Worm (Caenorhabditis elegans) whole organism, young adult: ENCODE measurements around the gene hrg-5.

ENCODE experiments used
- D2030.7 ChIP-seq: fragments of 200-800 bp; sonication (Bioruptor generic); IDR thresholded peaks from 2 replicates; pipeline ENCODE4 v1.3.6; 2022; ENCODE audit warnings: missing genetic modification reagents, missing genetic modification characterization, missing compliant biosample characterization
- F22D6.2 ChIP-seq: sonication (generic microtip); optimal IDR thresholded peaks from 2 replicates; lab custom pipeline; 2016; ENCODE audit warnings: mild to moderate bottlenecking, missing genetic modification characterization, missing compliant biosample characterization
- F23B12.7 ChIP-seq: sonication (generic microtip); optimal IDR thresholded peaks from 2 replicates; lab custom pipeline; 2017; ENCODE audit warnings: missing genetic modification characterization, mild to moderate bottlenecking, missing compliant biosample characterization, antibody characterized with exemption, moderate library complexity; ENCODE audit not compliant: insufficient read depth
- F33H1.4 ChIP-seq: fragments of 200-800 bp; sonication (Bioruptor generic); IDR thresholded peaks from 2 replicates; pipeline ENCODE4 v1.3.6; 2022; ENCODE audit warnings: missing genetic modification reagents, missing genetic modification characterization, missing compliant biosample characterization
- F39B2.1 ChIP-seq: fragments of 200-800 bp; sonication (Bioruptor generic); IDR thresholded peaks from 2 replicates; pipeline ENCODE4 v1.3.6; 2022; ENCODE audit warnings: missing genetic modification reagents, missing genetic modification characterization, missing compliant biosample characterization
- F49E8.2 ChIP-seq: sonication (generic microtip); optimal IDR thresholded peaks from 3 replicates; lab custom pipeline; 2017; ENCODE audit warnings: missing genetic modification characterization, mild to moderate bottlenecking, missing compliant biosample characterization, antibody characterized with exemption, moderate library complexity; ENCODE audit not compliant: insufficient read depth
- F57C9.4 ChIP-seq: sonication (generic microtip); optimal IDR thresholded peaks from 2 replicates; lab custom pipeline; 2017; ENCODE audit warnings: mild to moderate bottlenecking, missing genetic modification characterization, missing compliant biosample characterization
- T07F8.4 ChIP-seq: sonication (generic microtip); optimal IDR thresholded peaks from 2 replicates; lab custom pipeline; 2016; ENCODE audit warnings: mild to moderate bottlenecking, missing genetic modification characterization, moderate library complexity, missing compliant biosample characterization
- Y67H2A.10 ChIP-seq: fragments of 200-800 bp; sonication (Bioruptor generic); conservative IDR thresholded peaks from 2 replicates; pipeline ENCODE4 v1.3.6; 2022; ENCODE audit warnings: missing genetic modification reagents, missing genetic modification characterization, missing compliant biosample characterization
- Y79H2A.3 ChIP-seq: fragments of 200-800 bp; sonication (Bioruptor generic); conservative IDR thresholded peaks from 2 replicates; pipeline ENCODE4 v1.3.6; 2022; ENCODE audit warnings: missing genetic modification reagents, missing genetic modification characterization, missing compliant biosample characterization
- akir-1 ChIP-seq: fragments of 200-800 bp; sonication (Bioruptor generic); optimal IDR thresholded peaks from 2 replicates; lab custom pipeline; 2018; ENCODE audit warnings: mild to moderate bottlenecking, missing genetic modification characterization, moderate library complexity, missing compliant biosample characterization
- aptf-2 ChIP-seq: fragments of 200-800 bp; sonication (Bioruptor generic); conservative IDR thresholded peaks from 2 replicates; pipeline ENCODE4 v1.3.6; 2022; ENCODE audit warnings: missing genetic modification reagents, missing genetic modification characterization, missing compliant biosample characterization
- aptf-3 ChIP-seq: fragments of 200-800 bp; sonication (Bioruptor generic); IDR thresholded peaks from 2 replicates; pipeline ENCODE4 v1.3.6; 2022; ENCODE audit warnings: missing genetic modification characterization, missing compliant biosample characterization
- athp-1 ChIP-seq: sonication (generic microtip); optimal IDR thresholded peaks from 2 replicates; lab custom pipeline; 2017; ENCODE audit warnings: mild to moderate bottlenecking, missing genetic modification characterization, missing compliant biosample characterization
- attf-5 ChIP-seq: fragments of 200-800 bp; sonication (Bioruptor generic); optimal IDR thresholded peaks from 2 replicates; lab custom pipeline; 2018; ENCODE audit warnings: mild to moderate bottlenecking, missing genetic modification characterization, missing compliant biosample characterization
- attf-6 ChIP-seq: fragments of 200-800 bp; sonication (Bioruptor generic); IDR thresholded peaks from 2 replicates; pipeline ENCODE4 v1.3.6; 2022; ENCODE audit warnings: missing genetic modification reagents, missing genetic modification characterization, missing compliant biosample characterization
- bed-1 ChIP-seq: fragments of 200-800 bp; sonication (Bioruptor generic); IDR thresholded peaks from 2 replicates; pipeline ENCODE4 v1.3.6; 2022; ENCODE audit warnings: missing genetic modification reagents, missing genetic modification characterization, missing compliant biosample characterization
- ceh-27 ChIP-seq: fragments of 200-800 bp; sonication (Bioruptor generic); optimal IDR thresholded peaks from 2 replicates; lab custom pipeline; 2018; ENCODE audit warnings: mild to moderate bottlenecking, missing genetic modification characterization, moderate library complexity, missing compliant biosample characterization
- ceh-40 ChIP-seq: fragments of 200-800 bp; sonication (Bioruptor generic); IDR thresholded peaks from 2 replicates; pipeline ENCODE4 v1.3.6; 2022; ENCODE audit warnings: missing genetic modification characterization, missing compliant biosample characterization
- chd-7 ChIP-seq: sonication (generic microtip); optimal IDR thresholded peaks from 2 replicates; lab custom pipeline; 2016; ENCODE audit warnings: mild to moderate bottlenecking, missing genetic modification characterization, moderate library complexity, missing compliant biosample characterization
- die-1 ChIP-seq: sonication (generic microtip); optimal IDR thresholded peaks from 2 replicates; lab custom pipeline; 2016; ENCODE audit warnings: missing genotype, mild to moderate bottlenecking, missing genetic modification characterization, missing compliant biosample characterization
- egl-44 ChIP-seq: fragments of 200-800 bp; sonication (Bioruptor generic); IDR thresholded peaks from 2 replicates; pipeline ENCODE4 v1.3.6; 2022; ENCODE audit warnings: missing genetic modification reagents, missing genetic modification characterization, missing compliant biosample characterization
- ets-4 ChIP-seq: fragments of 200-800 bp; sonication (Bioruptor generic); optimal IDR thresholded peaks from 2 replicates; lab custom pipeline; 2018; ENCODE audit warnings: mild to moderate bottlenecking, missing genetic modification characterization, missing compliant biosample characterization
- hlh-26 ChIP-seq: fragments of 200-800 bp; sonication (Bioruptor generic); conservative IDR thresholded peaks from 2 replicates; pipeline ENCODE4 v1.3.6; 2022; ENCODE audit warnings: missing genetic modification reagents, missing genetic modification characterization, missing compliant biosample characterization
- hmg-1.2 ChIP-seq: fragments of 200-800 bp; sonication (Bioruptor generic); IDR thresholded peaks from 2 replicates; pipeline ENCODE4 v1.3.6; 2022; ENCODE audit warnings: missing genetic modification reagents, missing genetic modification characterization, missing compliant biosample characterization
- hrde-1 ChIP-seq: sonication (generic microtip); optimal IDR thresholded peaks from 2 replicates; lab custom pipeline; 2016; ENCODE audit warnings: missing genetic modification characterization, mild to moderate bottlenecking, missing compliant biosample characterization, moderate library complexity, missing genotype, missing genetic modification reagents, borderline replicate concordance
- hsf-1 ChIP-seq: fragments of 200-800 bp; sonication (Bioruptor generic); IDR thresholded peaks from 2 replicates; pipeline ENCODE4 v1.3.6; 2022; ENCODE audit warnings: missing genetic modification reagents, missing genetic modification characterization, missing compliant biosample characterization
- lag-1 ChIP-seq: fragments of 200-800 bp; sonication (Bioruptor generic); IDR thresholded peaks from 2 replicates; pipeline ENCODE4 v1.3.6; 2022; ENCODE audit warnings: missing genetic modification reagents, missing genetic modification characterization, missing compliant biosample characterization
- let-607 ChIP-seq, 2 experiments: fragments of 200-800 bp in 1 of 2; sonication (Bioruptor generic) in 1 of 2; sonication (generic microtip) in 1 of 2; optimal IDR thresholded peaks; 2 replicates each; lab custom pipeline; 2016 to 2018; ENCODE audit warnings: mild to moderate bottlenecking in 2 of 2, missing compliant biosample characterization in 2 of 2, missing genetic modification characterization in 2 of 2, moderate library complexity in 2 of 2, missing genotype in 1 of 2
- lin-26 ChIP-seq: fragments of 200-800 bp; sonication (Bioruptor generic); IDR thresholded peaks from 2 replicates; pipeline ENCODE4 v1.3.6; 2022; ENCODE audit warnings: missing genetic modification reagents, missing genetic modification characterization, missing compliant biosample characterization
- lin-40 ChIP-seq: sonication (generic microtip); optimal IDR thresholded peaks from 2 replicates; lab custom pipeline; 2016; ENCODE audit warnings: missing genetic modification characterization, mild to moderate bottlenecking, missing compliant biosample characterization, missing genotype, missing genetic modification reagents
- lsy-27 ChIP-seq: sonication (generic microtip); optimal IDR thresholded peaks from 2 replicates; lab custom pipeline; 2017; ENCODE audit warnings: missing genetic modification characterization, mild to moderate bottlenecking, missing compliant biosample characterization, antibody characterized with exemption, missing genotype, borderline replicate concordance; ENCODE audit not compliant: insufficient read depth
- mcd-1 ChIP-seq: fragments of 200-800 bp; sonication (Bioruptor generic); IDR thresholded peaks from 2 replicates; pipeline ENCODE4 v1.3.6; 2022; ENCODE audit warnings: missing genetic modification reagents, missing genetic modification characterization, missing compliant biosample characterization
- mxl-1 ChIP-seq: sonication (generic microtip); optimal IDR thresholded peaks from 2 replicates; lab custom pipeline; 2016; ENCODE audit warnings: missing genetic modification characterization, missing compliant biosample characterization
- nfya-2 ChIP-seq: fragments of 200-800 bp; sonication (Bioruptor generic); IDR thresholded peaks from 2 replicates; pipeline ENCODE4 v1.3.6; 2022; ENCODE audit warnings: missing genetic modification reagents, missing genetic modification characterization, missing compliant biosample characterization
- nfyb-1 ChIP-seq: fragments of 200-800 bp; sonication (Bioruptor generic); IDR thresholded peaks from 2 replicates; pipeline ENCODE4 v1.3.6; 2022; ENCODE audit warnings: missing genetic modification reagents, missing genetic modification characterization, missing compliant biosample characterization
- pha-4 ChIP-seq: fragments of 150-350 bp; sonication (generic microtip); optimal IDR thresholded peaks from 2 replicates; lab custom pipeline; 2014; ENCODE audit warnings: missing biosample characterization, missing genetic modification reagents, missing genetic modification characterization
- rpc-1 ChIP-seq, 2 experiments: fragments of 150-350 bp in 1 of 2; sonication (generic microtip) in 1 of 2; optimal IDR thresholded peaks; 2 replicates each; lab custom pipeline; 2014 to 2018; ENCODE audit warnings: missing biosample characterization in 1 of 2, missing genetic modification characterization in 1 of 2, missing genetic modification reagents in 1 of 2, missing genotype in 1 of 2
- sdz-38 ChIP-seq: sonication (generic microtip); optimal IDR thresholded peaks from 2 replicates; lab custom pipeline; 2016; ENCODE audit warnings: missing genotype, missing genetic modification characterization, missing compliant biosample characterization
- snpc-1.1 ChIP-seq: sonication (generic microtip); optimal IDR thresholded peaks from 2 replicates; lab custom pipeline; 2017; ENCODE audit warnings: missing genetic modification characterization, mild to moderate bottlenecking, missing compliant biosample characterization, antibody characterized with exemption, moderate library complexity, missing genotype, missing genetic modification reagents; ENCODE audit not compliant: insufficient read depth
- snpc-4 ChIP-seq, 5 experiments: fragments of 150-350 bp in 1 of 5; sonication (generic microtip) in 4 of 5; optimal IDR thresholded peaks; 2 replicates each; lab custom pipeline; 2014 to 2018; ENCODE audit warnings: missing genetic modification characterization in 5 of 5, missing biosample characterization in 3 of 5, antibody characterized with exemption in 2 of 5, mild to moderate bottlenecking in 2 of 5, missing compliant biosample characterization in 2 of 5, missing genotype in 2 of 5, moderate library complexity in 2 of 5, missing genetic modification reagents in 1 of 5
- somi-1 ChIP-seq: fragments of 200-800 bp; sonication (Bioruptor generic); optimal IDR thresholded peaks from 2 replicates; lab custom pipeline; 2018; ENCODE audit warnings: mild to moderate bottlenecking, missing genetic modification characterization, missing compliant biosample characterization
- zfh-2 ChIP-seq: fragments of 200-800 bp; sonication (Bioruptor generic); conservative IDR thresholded peaks from 2 replicates; pipeline ENCODE4 v1.3.6; 2022; ENCODE audit warnings: missing genetic modification reagents, missing genetic modification characterization, missing compliant biosample characterization
- ztf-26 ChIP-seq: sonication (generic microtip); optimal IDR thresholded peaks from 2 replicates; lab custom pipeline; 2017; ENCODE audit warnings: missing genetic modification characterization, missing compliant biosample characterization
- ztf-3 ChIP-seq: fragments of 200-800 bp; sonication (Bioruptor generic); optimal IDR thresholded peaks from 2 replicates; lab custom pipeline; 2018; ENCODE audit warnings: mild to moderate bottlenecking, missing genetic modification characterization, missing compliant biosample characterization
- ztf-6 ChIP-seq: fragments of 200-800 bp; sonication (Bioruptor generic); IDR thresholded peaks from 2 replicates; pipeline ENCODE4 v1.3.6; 2022; ENCODE audit warnings: missing genetic modification reagents, missing genetic modification characterization, missing compliant biosample characterization

Gene hrg-5

DNA sequence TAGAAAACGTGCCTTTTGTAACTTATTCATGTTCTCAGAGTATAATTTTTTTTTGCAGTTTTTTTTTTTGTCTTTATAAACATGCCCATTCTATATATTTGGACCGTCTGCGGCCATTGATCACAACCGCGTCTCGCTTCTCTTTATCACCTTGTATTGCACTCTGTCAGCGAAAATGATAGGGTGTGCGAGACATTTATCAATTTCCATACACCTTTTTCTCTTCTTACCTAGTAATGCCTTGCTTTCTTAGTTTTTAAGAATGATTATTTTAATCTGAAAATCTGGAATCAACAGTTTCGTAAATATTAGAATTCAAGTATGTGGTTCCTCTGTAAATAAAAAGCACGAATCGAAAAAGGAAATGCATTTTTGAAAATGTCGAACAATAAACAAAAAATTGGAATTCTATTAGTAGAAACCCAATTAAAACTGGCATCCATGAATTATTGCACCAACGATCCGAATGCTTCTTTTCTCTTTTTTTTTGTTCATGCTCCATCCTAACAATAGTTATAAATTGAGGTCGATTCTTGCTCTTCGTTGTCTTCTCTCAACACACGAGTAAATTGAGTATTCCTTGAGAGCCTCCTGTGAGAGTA is 8.0 kb upstream of the hrg-5 start (continued):
- TF ChIP-seq Y79H2A.3 (GFP tag; lab: Robert Waterston, UW) (no peak), nfya-2 (GFP tag; lab: Robert Waterston, UW) (no peak), F22D6.2 (no peak), nfyb-1 (GFP tag; lab: Robert Waterston, UW) (no peak; the same call in 1 of the 2 replicates), D2030.7 (no peak; the same call in 1 of the 2 replicates), F39B2.1 (GFP tag; lab: Robert Waterston, UW) (no peak), sdz-38 (tag; lab: Kevin White, UChicago) (no peak), lin-26 (GFP tag; lab: Robert Waterston, UW) (no peak), chd-7 (tag; lab: Kevin White, UChicago) (no peak), akir-1 (GFP tag; lab: Kevin White, UChicago) (no peak), egl-44 (no peak), athp-1 (tag; lab: Kevin White, UChicago) (peak; percentile 16), T07F8.4 (no peak), ztf-26 (tag; lab: Kevin White, UChicago) (no peak), hmg-1.2 (GFP tag; lab: Robert Waterston, UW) (no peak), F33H1.4 (no peak), hsf-1 (GFP tag; lab: Robert Waterston, UW) (peak; percentile 35; the same call in 1 of the 2 replicates), let-607 (tag; optimal IDR thresholded peaks at IDR 0.05; lab: Kevin White, UChicago) (no peak), F49E8.2 (tag; lab: Kevin White, UChicago) (peak; percentile 24), bed-1 (GFP tag; lab: Robert Waterston, UW) (no peak), ceh-27 (GFP tag; lab: Kevin White, UChicago) (no peak), lsy-27 (tag; lab: Kevin White, UChicago) (no peak), hlh-26 (GFP tag; lab: Robert Waterston, UW) (no peak), aptf-2 (GFP tag; lab: Robert Waterston, UW) (no peak), ztf-6 (GFP tag; lab: Robert Waterston, UW) (no peak), mcd-1 (no peak), attf-6 (GFP tag; lab: Robert Waterston, UW) (no peak), attf-5 (no peak), F57C9.4 (tag; lab: Kevin White, UChicago) (no peak), somi-1 (GFP tag; lab: Kevin White, UChicago) (no peak), ztf-3 (GFP tag; lab: Kevin White, UChicago) (no peak), lag-1 (GFP tag; lab: Robert Waterston, UW) (no peak), mxl-1 (tag; lab: Kevin White, UChicago) (no peak), ceh-40 (GFP tag; lab: Robert Waterston, UW) (no peak), ets-4 (GFP tag; lab: Kevin White, UChicago) (no peak), aptf-3 (GFP tag; lab: Robert Waterston, UW) (no peak), snpc-1.1 (tag; lab: Kevin White, UChicago) (no peak), rpc-1 (optimal IDR thresholded peaks at IDR 0.05; lab: Kevin White, UChicago) (no peak), rpc-1 (tag; optimal IDR thresholded peaks at IDR 0.05; lab: Kevin White, UChicago) (no peak), lin-40 (tag; lab: Kevin White, UChicago) (no peak), snpc-4 (GFP tag; optimal IDR thresholded peaks at IDR 0.05; lab: Kevin White, UChicago) (no peak), snpc-4 (tag; optimal IDR thresholded peaks at IDR 0.05; lab: Kevin White, UChicago) (no peak), die-1 (tag; lab: Kevin White, UChicago) (no peak), hrde-1 (tag; lab: Kevin White, UChicago) (no peak), pha-4 (no peak), zfh-2 (no peak), Y67H2A.10 (no peak), F23B12.7 (no peak)
